Fruit fly (Drosophila melanogaster) whole organism, embryonic: Measurements from ENCODE around the gene Trhn.

ENCODE experiments used
- ATbp ChIP-seq: fragments of 200-800 bp; sonication (Bioruptor generic); optimal IDR thresholded peaks from 2 replicates; lab custom pipeline; 2017; ENCODE audit warnings: missing biosample characterization, mild to moderate bottlenecking, missing genetic modification characterization, missing genetic modification reagents
- C15 ChIP-seq: fragments of 200-800 bp; sonication (Bioruptor generic); IDR thresholded peaks from 3 replicates; pipeline ENCODE4 v1.3.6; 2022; ENCODE audit warnings: missing biosample characterization, missing genetic modification characterization
- CG10543 ChIP-seq: fragments of 200-800 bp; sonication (Bioruptor generic); optimal IDR thresholded peaks from 3 replicates; lab custom pipeline; 2017; ENCODE audit warnings: missing biosample characterization, mild to moderate bottlenecking, missing genetic modification characterization, moderate library complexity
- CG10979 ChIP-seq: fragments of 200-800 bp; sonication (Bioruptor generic); optimal IDR thresholded peaks from 2 replicates; lab custom pipeline; 2018; ENCODE audit warnings: missing biosample characterization, mild to moderate bottlenecking, missing genetic modification characterization, moderate library complexity
- CG11398 ChIP-seq: fragments of 200-800 bp; sonication (Bioruptor generic); optimal IDR thresholded peaks from 2 replicates; lab custom pipeline; 2016; ENCODE audit warnings: missing biosample characterization, missing genetic modification characterization
- CG11504 ChIP-seq: fragments of 200-800 bp; sonication (Bioruptor generic); optimal IDR thresholded peaks from 3 replicates; lab custom pipeline; 2019; ENCODE audit warnings: missing biosample characterization, mild to moderate bottlenecking, missing genetic modification characterization, moderate library complexity
- CG13894 ChIP-seq: fragments of 200-800 bp; sonication (Bioruptor generic); optimal IDR thresholded peaks from 3 replicates; lab custom pipeline; 2018; ENCODE audit warnings: missing biosample characterization, mild to moderate bottlenecking, missing genetic modification characterization, moderate library complexity
- CG15479 ChIP-seq: fragments of 200-800 bp; sonication (Bioruptor generic); optimal IDR thresholded peaks from 3 replicates; lab custom pipeline; 2019; ENCODE audit warnings: missing biosample characterization, mild to moderate bottlenecking, missing genetic modification characterization, moderate library complexity
- CG15696 ChIP-seq: fragments of 200-800 bp; sonication (Bioruptor generic); optimal IDR thresholded peaks from 2 replicates; lab custom pipeline; 2019; ENCODE audit warnings: missing biosample characterization, mild to moderate bottlenecking, missing genetic modification characterization, moderate library complexity
- CG16779 ChIP-seq: fragments of 200-800 bp; sonication (Bioruptor generic); IDR thresholded peaks from 2 replicates; pipeline ENCODE4 v1.3.6; 2022; ENCODE audit warnings: missing biosample characterization, missing genetic modification characterization
- CG16813 ChIP-seq: fragments of 200-800 bp; sonication (Bioruptor generic); IDR thresholded peaks from 3 replicates; pipeline ENCODE4 v1.3.6; 2022; ENCODE audit warnings: missing biosample characterization, missing genetic modification characterization; ENCODE audit not compliant: partially characterized antibody
- CG17568 ChIP-seq: fragments of 200-800 bp; sonication (Bioruptor generic); optimal IDR thresholded peaks from 2 replicates; lab custom pipeline; 2018; ENCODE audit warnings: missing biosample characterization, mild to moderate bottlenecking, missing genetic modification characterization, moderate library complexity
- CG2889 ChIP-seq: fragments of 200-800 bp; sonication (Bioruptor generic); IDR thresholded peaks from 3 replicates; pipeline ENCODE4 v1.3.6; 2022; ENCODE audit warnings: missing biosample characterization, missing genetic modification characterization
- CG33557 ChIP-seq: fragments of 200-800 bp; sonication (Bioruptor generic); optimal IDR thresholded peaks from 2 replicates; lab custom pipeline; 2019; ENCODE audit warnings: missing biosample characterization, mild to moderate bottlenecking, missing genetic modification characterization, moderate library complexity
- CG3407 ChIP-seq: fragments of 200-800 bp; sonication (Bioruptor generic); optimal IDR thresholded peaks from 2 replicates; lab custom pipeline; 2018; ENCODE audit warnings: missing biosample characterization, mild to moderate bottlenecking, missing genetic modification characterization
- CG4424 ChIP-seq: fragments of 200-800 bp; sonication (Bioruptor generic); optimal IDR thresholded peaks from 3 replicates; lab custom pipeline; 2016; ENCODE audit warnings: missing biosample characterization, missing genetic modification characterization
- CG4854 ChIP-seq: fragments of 200-800 bp; sonication (Bioruptor generic); optimal IDR thresholded peaks from 2 replicates; lab custom pipeline; 2016; ENCODE audit warnings: missing biosample characterization, missing genetic modification characterization, inconsistent platforms
- CG6813 ChIP-seq: fragments of 200-800 bp; sonication (Bioruptor generic); optimal IDR thresholded peaks from 2 replicates; lab custom pipeline; 2017; ENCODE audit warnings: missing biosample characterization, missing genetic modification characterization, mild to moderate bottlenecking, moderate library complexity, missing genetic modification reagents
- CG7745 ChIP-seq: fragments of 200-800 bp; sonication (Bioruptor generic); optimal IDR thresholded peaks from 2 replicates; lab custom pipeline; 2018; ENCODE audit warnings: missing biosample characterization, mild to moderate bottlenecking, missing genetic modification characterization, moderate library complexity
- CG7786 ChIP-seq: fragments of 200-800 bp; sonication (Bioruptor generic); optimal IDR thresholded peaks from 2 replicates; lab custom pipeline; 2016; ENCODE audit warnings: missing biosample characterization, missing genetic modification characterization
- CG8281 ChIP-seq: fragments of 200-800 bp; sonication (Bioruptor generic); optimal IDR thresholded peaks from 2 replicates; lab custom pipeline; 2018; ENCODE audit warnings: missing biosample characterization, mild to moderate bottlenecking, missing genetic modification characterization, moderate library complexity
- CG8359 ChIP-seq: fragments of 200-800 bp; sonication (Bioruptor generic); optimal IDR thresholded peaks from 2 replicates; lab custom pipeline; 2017; ENCODE audit warnings: missing biosample characterization, mild to moderate bottlenecking, missing genetic modification characterization, borderline replicate concordance
- CG8924 ChIP-seq: fragments of 200-800 bp; optimal IDR thresholded peaks from 3 replicates; lab custom pipeline; 2019; ENCODE audit warnings: missing biosample characterization, mild to moderate bottlenecking, missing genetic modification characterization, moderate library complexity
- CG9609 ChIP-seq: fragments of 200-800 bp; sonication (Bioruptor generic); optimal IDR thresholded peaks from 3 replicates; lab custom pipeline; 2016; ENCODE audit warnings: missing biosample characterization, missing genetic modification characterization
- Dip3 ChIP-seq: fragments of 200-800 bp; sonication (Bioruptor generic); optimal IDR thresholded peaks from 3 replicates; lab custom pipeline; 2016; ENCODE audit warnings: missing biosample characterization, missing genetic modification characterization
- Doc3 ChIP-seq: fragments of 200-800 bp; sonication (Bioruptor generic); IDR thresholded peaks from 3 replicates; pipeline ENCODE4 v1.3.6; 2022; ENCODE audit warnings: missing biosample characterization, missing genetic modification characterization; ENCODE audit not compliant: partially characterized antibody
- E2f1 ChIP-seq: fragments of 200-800 bp; sonication (Bioruptor generic); IDR thresholded peaks from 2 replicates; pipeline ENCODE4 v1.3.6; 2022; ENCODE audit warnings: missing biosample characterization, missing genetic modification characterization
- Ets65A ChIP-seq: fragments of 200-800 bp; sonication (Bioruptor generic); peaks from one replicate; lab custom pipeline; 2016; ENCODE audit warnings: missing biosample characterization, missing genetic modification characterization
- HLHmδ ChIP-seq: fragments of 200-800 bp; sonication (Bioruptor generic); optimal IDR thresholded peaks from 2 replicates; lab custom pipeline; 2018; ENCODE audit warnings: missing biosample characterization, mild to moderate bottlenecking, missing genetic modification characterization, moderate library complexity
- Med ChIP-seq: fragments of 200-800 bp; sonication (Bioruptor generic); peaks from one replicate; lab custom pipeline; 2016; ENCODE audit warnings: missing biosample characterization, missing genetic modification characterization, mild to moderate bottlenecking, inconsistent platforms, moderate library complexity
- NK7.1 ChIP-seq: fragments of 200-800 bp; sonication (Bioruptor generic); optimal IDR thresholded peaks from 3 replicates; lab custom pipeline; 2016; ENCODE audit warnings: missing biosample characterization, missing genetic modification characterization
- Nf-YB ChIP-seq: fragments of 200-800 bp; sonication (Bioruptor generic); optimal IDR thresholded peaks from 3 replicates; lab custom pipeline; 2019; ENCODE audit warnings: missing biosample characterization, mild to moderate bottlenecking, missing genetic modification characterization, moderate library complexity
- Pdp1 ChIP-seq, 2 experiments: fragments of 200-800 bp; sonication (Bioruptor generic); optimal IDR thresholded peaks; 3 replicates each; lab custom pipeline; 2016; ENCODE audit warnings: missing biosample characterization in 2 of 2, missing genetic modification characterization in 2 of 2, mild to moderate bottlenecking in 1 of 2, moderate library complexity in 1 of 2
- Scr ChIP-seq: fragments of 200-800 bp; sonication (Bioruptor generic); IDR thresholded peaks from 2 replicates; pipeline ENCODE4 v1.3.6; 2022; ENCODE audit warnings: missing biosample characterization, missing genetic modification characterization; ENCODE audit not compliant: partially characterized antibody
- Sox102F ChIP-seq: fragments of 200-800 bp; sonication (Bioruptor generic); optimal IDR thresholded peaks from 2 replicates; lab custom pipeline; 2018; ENCODE audit warnings: missing biosample characterization, mild to moderate bottlenecking, missing genetic modification characterization, moderate library complexity
- bab2 ChIP-seq: fragments of 200-800 bp; sonication (Bioruptor generic); optimal IDR thresholded peaks from 2 replicates; lab custom pipeline; 2016; ENCODE audit warnings: missing biosample characterization, missing genetic modification characterization
- danr ChIP-seq: fragments of 200-800 bp; sonication (Bioruptor generic); IDR thresholded peaks from 2 replicates; pipeline ENCODE4 v1.3.6; 2022; ENCODE audit warnings: missing biosample characterization, missing genetic modification characterization
- gcm ChIP-seq: fragments of 200-800 bp; sonication (Bioruptor generic); optimal IDR thresholded peaks from 2 replicates; lab custom pipeline; 2019; ENCODE audit warnings: missing biosample characterization, mild to moderate bottlenecking, missing genetic modification characterization, moderate library complexity
- grau ChIP-seq: fragments of 200-800 bp; optimal IDR thresholded peaks from 3 replicates; lab custom pipeline; 2019; ENCODE audit warnings: missing biosample characterization, mild to moderate bottlenecking, missing genetic modification characterization, moderate library complexity
- grn ChIP-seq: fragments of 200-800 bp; sonication (Bioruptor generic); optimal IDR thresholded peaks from 3 replicates; lab custom pipeline; 2017; ENCODE audit warnings: missing biosample characterization, missing genetic modification characterization
- pros ChIP-seq: fragments of 200-800 bp; sonication (Bioruptor generic); optimal IDR thresholded peaks from 3 replicates; lab custom pipeline; 2019; ENCODE audit warnings: missing biosample characterization, mild to moderate bottlenecking, missing genetic modification characterization, moderate library complexity
- ranshi ChIP-seq: fragments of 200-800 bp; sonication (Bioruptor generic); IDR thresholded peaks from 2 replicates; pipeline ENCODE4 v1.3.6; 2022; ENCODE audit warnings: missing biosample characterization, missing genetic modification characterization
- sd ChIP-seq: fragments of 200-800 bp; sonication (Bioruptor generic); optimal IDR thresholded peaks from 3 replicates; lab custom pipeline; 2018; ENCODE audit warnings: missing biosample characterization, mild to moderate bottlenecking, missing genetic modification characterization, moderate library complexity
- sens ChIP-seq: fragments of 200-800 bp; sonication (Bioruptor generic); peaks from one replicate; lab custom pipeline; 2016; ENCODE audit warnings: missing biosample characterization, missing genetic modification characterization
- sens-2 ChIP-seq: fragments of 200-800 bp; sonication (Bioruptor generic); IDR thresholded peaks from 2 replicates; pipeline ENCODE4 v1.3.6; 2022; ENCODE audit warnings: missing biosample characterization, missing genetic modification characterization
- vnd ChIP-seq: fragments of 200-800 bp; sonication (Bioruptor generic); IDR thresholded peaks from 3 replicates; pipeline ENCODE4 v1.3.6; 2022; ENCODE audit warnings: missing biosample characterization, missing genetic modification characterization; ENCODE audit not compliant: partially characterized antibody
- zen ChIP-seq: fragments of 200-800 bp; sonication (Bioruptor generic); optimal IDR thresholded peaks from 3 replicates; lab custom pipeline; 2018; ENCODE audit warnings: missing biosample characterization, mild to moderate bottlenecking, missing genetic modification characterization, moderate library complexity
- zfh1 ChIP-seq: fragments of 200-800 bp; sonication (Bioruptor generic); IDR thresholded peaks from 3 replicates; pipeline ENCODE4 v1.3.6; 2022; ENCODE audit warnings: missing biosample characterization, missing genetic modification characterization

Gene Trhn

DNA sequence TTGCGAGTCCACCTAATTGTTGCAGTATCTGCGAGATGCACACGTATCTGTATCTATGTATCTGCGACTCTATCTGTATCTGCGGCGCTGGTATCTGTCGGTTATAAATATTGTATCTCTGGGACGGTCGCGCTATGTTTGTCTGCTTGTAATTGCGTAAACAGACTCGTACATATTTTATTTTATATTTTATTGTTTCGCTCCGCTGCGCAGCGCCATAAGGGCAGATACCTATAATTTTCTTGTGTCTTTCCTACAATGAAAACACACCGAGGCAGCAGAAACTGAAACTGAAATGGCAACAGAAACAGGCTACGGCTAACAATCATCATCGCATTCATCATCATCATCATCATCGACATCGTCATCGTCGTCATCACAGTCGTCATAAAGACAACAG, 24.5 kb downstream of the Trhn start (continued):
- TF ChIP-seq sens (GFP tag; lab: Kevin White, UChicago): peak; percentile 66
- peak; percentile 14 for TF ChIP-seq CG10543 (GFP tag; lab: Kevin White, UChicago)
- TF ChIP-seq CG13894 (tag; lab: Kevin White, UChicago): no peak
- TF ChIP-seq CG15696: no peak
- TF ChIP-seq CG11504: peak; percentile 13
- peak; percentile 4 for TF ChIP-seq CG6813
- TF ChIP-seq CG3407 (GFP tag; lab: Kevin White, UChicago): peak; percentile 28
- TF ChIP-seq CG17568 (GFP tag; lab: Kevin White, UChicago): peak; percentile 17
- TF ChIP-seq CG9609 (GFP tag; lab: Kevin White, UChicago): no peak
- TF ChIP-seq sd (tag; lab: Kevin White, UChicago): no peak
- peak; percentile 21 for TF ChIP-seq ATbp (GFP tag; lab: Kevin White, UChicago)
- peak; percentile 17 for TF ChIP-seq pros (GFP tag; lab: Kevin White, UChicago)
- no peak for TF ChIP-seq CG16813 (GFP tag; lab: Robert Waterston, UW)
- no peak for TF ChIP-seq ranshi (GFP tag; lab: Robert Waterston, UW)
- peak; percentile 4 for TF ChIP-seq gcm (GFP tag; lab: Kevin White, UChicago)
- TF ChIP-seq grn: peak; percentile 18
- TF ChIP-seq Sox102F (GFP tag; lab: Kevin White, UChicago): peak; percentile 6
- no peak for TF ChIP-seq Scr
- TF ChIP-seq Nf-YB (GFP tag; lab: Kevin White, UChicago): no peak
- peak; percentile 32 for TF ChIP-seq Med (GFP tag; lab: Kevin White, UChicago)
- peak; percentile 13 for TF ChIP-seq CG15479 (GFP tag; lab: Kevin White, UChicago)
- TF ChIP-seq zen (tag; lab: Kevin White, UChicago): peak; percentile 11
- no peak for TF ChIP-seq danr
- peak in 1 of 2 experiments; percentile 36 for TF ChIP-seq Pdp1 (GFP tag; optimal IDR thresholded peaks at IDR 0.05; lab: Kevin White, UChicago)
- no peak for TF ChIP-seq vnd
- TF ChIP-seq CG8359: no peak
- no peak for TF ChIP-seq CG4424 (GFP tag; lab: Kevin White, UChicago)
- TF ChIP-seq CG7786 (GFP tag; lab: Kevin White, UChicago): no peak
- TF ChIP-seq, all 482 proteins: peak for 18

DNA sequence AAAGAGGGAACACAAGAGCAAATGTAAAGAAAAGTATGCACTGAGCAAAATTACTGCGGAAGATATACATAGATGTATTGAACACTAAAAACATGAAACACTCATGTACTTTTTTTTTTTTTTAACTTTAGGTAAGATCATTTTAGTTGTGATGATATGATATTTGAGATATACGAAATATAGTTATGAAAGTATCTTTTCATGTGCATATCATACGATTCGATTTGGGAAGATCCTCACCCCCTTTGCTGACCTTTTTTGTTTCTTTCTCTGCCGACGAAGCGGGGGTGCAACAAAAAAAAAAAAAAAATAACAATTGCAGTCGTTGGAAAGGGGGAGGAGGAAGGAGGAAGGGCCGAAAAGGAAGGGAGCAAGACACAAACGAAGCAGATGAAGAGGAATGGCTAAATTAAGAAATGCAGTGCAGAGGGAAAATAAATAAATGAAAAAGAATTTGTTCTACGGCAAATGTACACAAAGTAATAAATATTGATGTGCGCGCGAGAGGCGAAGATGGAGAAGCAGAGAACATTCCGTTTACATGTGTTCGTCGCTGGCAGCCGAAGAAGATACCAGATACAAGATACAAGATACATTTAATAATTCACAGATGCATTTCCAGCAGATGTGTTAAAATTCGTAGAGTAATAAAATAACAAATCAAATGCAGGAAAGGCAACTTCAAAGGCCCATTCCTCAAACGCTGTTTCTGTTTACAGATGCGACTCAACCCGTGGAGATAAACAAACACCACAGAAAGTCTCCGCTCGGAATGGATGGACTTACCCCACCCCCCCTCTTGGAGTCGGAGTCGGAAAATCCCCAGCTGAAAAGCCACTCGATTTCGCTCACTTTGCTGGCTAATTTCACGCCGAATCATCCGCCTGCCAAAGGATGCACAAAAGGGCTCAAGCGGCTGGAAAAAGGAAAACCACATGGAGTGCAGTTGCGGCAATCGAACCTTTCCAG, 25.7 kb downstream of the Trhn start:
- peak; percentile 19 for TF ChIP-seq grau (tag; lab: Kevin White, UChicago)
- peak; percentile 73 for TF ChIP-seq zfh1 (GFP tag; lab: Robert Waterston, UW)
- no peak for TF ChIP-seq NK7.1 (GFP tag; lab: Kevin White, UChicago)
- peak; percentile 32 for TF ChIP-seq Ets65A
- peak; percentile 31 for TF ChIP-seq CG33557
- no peak for TF ChIP-seq CG11398 (GFP tag; lab: Kevin White, UChicago)
- no peak for TF ChIP-seq CG4854 (GFP tag; lab: Kevin White, UChicago)
- no peak for TF ChIP-seq Doc3 (GFP tag; lab: Robert Waterston, UW)
- TF ChIP-seq Pdp1 (GFP tag; optimal IDR thresholded peaks at IDR 0.05; lab: Kevin White, UChicago): peak; percentile 9 to 24
- TF ChIP-seq CG8281 (tag; lab: Kevin White, UChicago): no peak
- TF ChIP-seq CG2889: no peak
- TF ChIP-seq C15: no peak
- TF ChIP-seq E2f1: peak; percentile 55
- TF ChIP-seq Dip3 (GFP tag; lab: Kevin White, UChicago): no peak
- TF ChIP-seq sens-2: no peak
- TF ChIP-seq HLHmδ: peak; percentile 3
- peak; percentile 69 for TF ChIP-seq CG10979 (tag; lab: Kevin White, UChicago)
- TF ChIP-seq bab2: peak; percentile 81
- peak; percentile 62 for TF ChIP-seq CG8924
- TF ChIP-seq CG16779 (GFP tag; lab: Robert Waterston, UW): no peak
- TF ChIP-seq CG7745 (tag; lab: Kevin White, UChicago): peak; percentile 19
